Worm (Caenorhabditis elegans) whole organism, young adult: ENCODE data around the gene psd-1.
A peak's percentile ranks its signal among the peaks of the same experiment; 100 is the strongest.

Experiments
- B0019.2 ChIP-seq: fragments of 200-800 bp; sonication (Bioruptor generic); conservative IDR thresholded peaks from 2 replicates; pipeline ENCODE4 v1.3.6; 2022; ENCODE audit warnings: missing genetic modification reagents, missing genetic modification characterization, missing compliant biosample characterization
- F33H1.4 ChIP-seq: fragments of 200-800 bp; sonication (Bioruptor generic); IDR thresholded peaks from 2 replicates; pipeline ENCODE4 v1.3.6; 2022; ENCODE audit warnings: missing genetic modification reagents, missing genetic modification characterization, missing compliant biosample characterization
- Y56A3A.18 ChIP-seq: fragments of 200-800 bp; sonication (Bioruptor generic); IDR thresholded peaks from 2 replicates; pipeline ENCODE4 v1.3.6; 2022; ENCODE audit warnings: missing genetic modification reagents, missing genetic modification characterization, missing compliant biosample characterization
- bed-1 ChIP-seq: fragments of 200-800 bp; sonication (Bioruptor generic); IDR thresholded peaks from 2 replicates; pipeline ENCODE4 v1.3.6; 2022; ENCODE audit warnings: missing genetic modification reagents, missing genetic modification characterization, missing compliant biosample characterization
- ceh-91 ChIP-seq: fragments of 200-800 bp; sonication (Bioruptor generic); IDR thresholded peaks from 2 replicates; pipeline ENCODE4 v1.3.6; 2022; ENCODE audit warnings: missing genetic modification reagents, missing genetic modification characterization, missing compliant biosample characterization
- ekl-4 ChIP-seq: fragments of 200-800 bp; sonication (Bioruptor generic); IDR thresholded peaks from 2 replicates; pipeline ENCODE4 v1.3.6; 2022; ENCODE audit warnings: missing genetic modification reagents, missing genetic modification characterization, missing compliant biosample characterization
- him-1 ChIP-seq: sonication (generic microtip); optimal IDR thresholded peaks from 2 replicates; lab custom pipeline; 2016; ENCODE audit warnings: missing genotype, missing genetic modification reagents, missing genetic modification characterization, missing compliant biosample characterization
- hmg-20 ChIP-seq: fragments of 200-800 bp; sonication (Bioruptor generic); IDR thresholded peaks from 2 replicates; pipeline ENCODE4 v1.3.6; 2022; ENCODE audit warnings: missing genetic modification reagents, missing genetic modification characterization, missing compliant biosample characterization
- lsl-1 ChIP-seq: fragments of 200-800 bp; sonication (Bioruptor generic); optimal IDR thresholded peaks from 2 replicates; lab custom pipeline; 2018; ENCODE audit warnings: mild to moderate bottlenecking, missing genetic modification characterization, moderate library complexity, missing compliant biosample characterization
- madf-6 ChIP-seq: fragments of 200-800 bp; sonication (Bioruptor generic); IDR thresholded peaks from 2 replicates; pipeline ENCODE4 v1.3.6; 2022; ENCODE audit warnings: missing genetic modification reagents, missing genetic modification characterization, missing compliant biosample characterization
- madf-8 ChIP-seq: fragments of 200-800 bp; sonication (Bioruptor generic); conservative IDR thresholded peaks from 2 replicates; pipeline ENCODE4 v1.3.6; 2022; ENCODE audit warnings: missing genetic modification reagents, missing genetic modification characterization, missing compliant biosample characterization
- nfya-1 ChIP-seq: sonication (generic microtip); optimal IDR thresholded peaks from 2 replicates; lab custom pipeline; 2017; ENCODE audit warnings: antibody characterized with exemption, missing compliant biosample characterization, missing genetic modification characterization, borderline replicate concordance; ENCODE audit not compliant: insufficient read depth
- snpc-3.4 ChIP-seq: sonication (generic microtip); optimal IDR thresholded peaks from 2 replicates; lab custom pipeline; 2017; ENCODE audit warnings: missing genetic modification characterization, mild to moderate bottlenecking, missing compliant biosample characterization, antibody characterized with exemption, moderate library complexity, missing genotype, missing genetic modification reagents
- unc-130 ChIP-seq: sonication (generic microtip); optimal IDR thresholded peaks from 2 replicates; lab custom pipeline; 2016; ENCODE audit warnings: missing genetic modification reagents, missing genetic modification characterization, missing compliant biosample characterization
- xnd-1 ChIP-seq: sonication (generic microtip); optimal IDR thresholded peaks from 2 replicates; lab custom pipeline; 2016; ENCODE audit warnings: missing genotype, missing genetic modification reagents, missing genetic modification characterization, missing compliant biosample characterization
- ztf-25 ChIP-seq: fragments of 200-800 bp; sonication (Bioruptor generic); IDR thresholded peaks from 2 replicates; pipeline ENCODE4 v1.3.6; 2022; ENCODE audit warnings: missing genetic modification reagents, missing genetic modification characterization, missing compliant biosample characterization

psd-1 gene

DNA sequence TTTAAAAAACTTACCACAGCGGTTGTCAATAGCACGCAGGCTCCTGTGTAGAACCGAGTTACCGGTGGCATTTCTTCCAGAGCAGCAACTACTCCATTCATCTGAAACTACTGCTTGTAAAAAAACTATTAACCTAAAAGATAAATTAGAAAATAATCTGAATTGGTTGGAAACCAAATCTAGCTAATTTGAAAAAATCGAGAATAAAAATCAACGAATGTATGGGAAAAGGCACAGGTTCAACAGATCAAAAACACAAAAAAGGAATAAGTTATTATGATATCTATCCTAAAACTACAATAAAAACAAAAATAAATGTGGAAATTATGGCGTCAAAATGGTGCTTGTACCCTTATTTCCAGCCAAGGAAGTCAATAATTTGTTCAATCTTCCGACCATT, 52.2 kb downstream of the psd-1 start, which contains the start of gene der-2:
der-2 (minus strand) TSS at position 101 of the 400 bp plus-strand sequence.
- no peak for TF ChIP-seq unc-130 (GFP tag; lab: Kevin White, UChicago)

ce11 chrIII:7221103-7221502, 54.1 kb downstream of the psd-1 start:
- TF ChIP-seq xnd-1 (tag; lab: Kevin White, UChicago), result peak; percentile 35
- 0 out of 2 replicates have a peak, but pooled peaks have one; percentile 37 for TF ChIP-seq Y56A3A.18 (GFP tag; lab: Robert Waterston, UW)
- TF ChIP-seq bed-1 (GFP tag; lab: Robert Waterston, UW), result no peak
- TF ChIP-seq snpc-3.4, result peak; percentile 22
- TF ChIP-seq F33H1.4 (GFP tag; lab: Robert Waterston, UW), result peak; percentile 64; the same call in 1 of the 2 replicates
- peak; percentile 77 for TF ChIP-seq him-1 (tag; lab: Kevin White, UChicago)
- TF ChIP-seq ztf-25 (GFP tag; lab: Robert Waterston, UW), result no peak
- TF ChIP-seq madf-8 (GFP tag; lab: Robert Waterston, UW), result peak; percentile 28
- TF ChIP-seq ekl-4 (GFP tag; lab: Robert Waterston, UW), result no peak
- TF ChIP-seq madf-6 (GFP tag; lab: Robert Waterston, UW), result peak; percentile 55
- TF ChIP-seq ceh-91, result peak; percentile 53; the same call in 1 of the 2 replicates
- no peak for TF ChIP-seq hmg-20 (GFP tag; lab: Robert Waterston, UW)
- TF ChIP-seq lsl-1 (GFP tag; lab: Kevin White, UChicago), result peak; percentile 90
- no peak for TF ChIP-seq B0019.2
- TF ChIP-seq nfya-1 (tag; lab: Kevin White, UChicago), result no peak
